Fruit fly (Drosophila melanogaster) whole organism, embryonic: ENCODE results near the gene CG42711.

Source experiments
- Ada2b ChIP-seq: fragments of 200-800 bp; sonication (Bioruptor generic); IDR thresholded peaks from 2 replicates; pipeline ENCODE4 v1.3.6; 2022; ENCODE audit warnings: missing biosample characterization, missing genetic modification characterization
- CG8478 ChIP-seq: fragments of >200 bp; optimal IDR thresholded peaks from 2 replicates; lab custom pipeline; 2018
- Ptx1 ChIP-seq: fragments of 200-800 bp; sonication (Bioruptor generic); IDR thresholded peaks from 2 replicates; pipeline ENCODE4 v1.3.6; 2022; ENCODE audit warnings: missing biosample characterization, missing genetic modification characterization
- shn ChIP-seq: fragments of 200-800 bp; sonication (Bioruptor generic); optimal IDR thresholded peaks from 3 replicates; lab custom pipeline; 2016; ENCODE audit warnings: missing biosample characterization, missing genetic modification characterization

- TF ChIP-seq CG8478 (lab: Kevin White, UChicago) (no peak), Ptx1 (no peak), shn (no peak), Ada2b (GFP tag; lab: Robert Waterston, UW) (no peak)
These were observed 29.2 kb upstream of the CG42711 start for dm6 chr2L:13960399-13960798.
